Worm (Caenorhabditis elegans) whole organism, L4 larva: ENCODE results near the gene C06B3.6.

Source experiments
- dve-1 ChIP-seq: sonication (generic microtip); optimal IDR thresholded peaks from 2 replicates; lab custom pipeline; 2017; ENCODE audit warnings: antibody characterized with exemption, mild to moderate bottlenecking, missing genetic modification characterization, missing compliant biosample characterization; ENCODE audit not compliant: insufficient read depth
- nhr-6 ChIP-seq: fragments of 150-350 bp; optimal IDR thresholded peaks from 2 replicates; lab custom pipeline; 2014; ENCODE audit warnings: missing biosample characterization, missing genetic modification characterization
- ztf-11 ChIP-seq: fragments of 150-350 bp; optimal IDR thresholded peaks from 2 replicates; lab custom pipeline; 2014; ENCODE audit warnings: missing biosample characterization, missing genetic modification characterization

DNA sequence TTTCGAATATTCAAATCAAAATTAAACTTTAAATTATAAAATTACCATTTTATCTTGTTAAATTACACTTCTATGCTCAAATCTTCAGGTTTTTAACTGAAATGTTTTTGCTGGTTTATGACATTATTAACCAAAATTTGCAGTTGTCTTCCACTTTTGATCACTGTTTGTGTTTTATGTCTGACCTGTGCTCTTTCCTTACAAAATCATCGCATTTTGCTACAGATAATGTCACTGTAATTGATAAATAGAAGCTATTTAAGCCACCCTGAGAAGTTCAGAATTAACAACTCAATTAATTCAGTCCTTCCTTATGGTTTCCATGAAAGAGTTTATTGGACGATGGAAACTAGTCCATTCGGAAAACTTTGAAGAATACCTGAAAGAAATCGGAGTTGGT lies 18.3 kb downstream of the C06B3.6 start, which contains the start of gene lbp-8:
- no peak for TF ChIP-seq ztf-11
- TF ChIP-seq nhr-6 (tag; lab: Kevin White, UChicago) = no peak
- TF ChIP-seq dve-1 (tag; lab: Kevin White, UChicago) = no peak
